Worm (Caenorhabditis elegans): Measurements from ENCODE around the gene K07G6.1.

The K07G6.1 gene

ce11 chrII:1741248-1741647, at the start of gene K07G6.1:
Gene K07G6.1, plus strand, starts transcription at chrII:1741548.
- TF ChIP-seq nhr-23 (tag; optimal IDR thresholded peaks at IDR 0.05) (no peak), unc-39 (tag; optimal IDR thresholded peaks at IDR 0.05) (no peak), ceh-9 (tag; optimal IDR thresholded peaks at IDR 0.05) (no peak), ama-1 (optimal IDR thresholded peaks at IDR 0.05) (no peak), hmg-11 (tag; optimal IDR thresholded peaks at IDR 0.05) (no peak), nhr-28 (tag; optimal IDR thresholded peaks at IDR 0.05) (no peak), fos-1 (tag; optimal IDR thresholded peaks at IDR 0.05) (no peak), R02D3.7 (tag; optimal IDR thresholded peaks at IDR 0.05) (no peak), ceh-16 (tag; optimal IDR thresholded peaks at IDR 0.05) (no peak), nfya-1 (tag; optimal IDR thresholded peaks at IDR 0.05; ENCODE audit: insufficient read depth) (no peak), elt-1 (tag; optimal IDR thresholded peaks at IDR 0.05) (no peak)

- TF ChIP-seq mdl-1 (tag; optimal IDR thresholded peaks at IDR 0.05) (no peak), nhr-67 (tag; optimal IDR thresholded peaks at IDR 0.05) (no peak)
Measured at ce11 chrII:1692827-1693226, 48.5 kb upstream of the K07G6.1 start, which contains the start of gene fbxc-21. Gene fbxc-21, minus strand, starts transcription at chrII:1692927.

- TF ChIP-seq pqm-1 (tag; optimal IDR thresholded peaks at IDR 0.05) = no peak
- TF ChIP-seq fkh-2 (tag; optimal IDR thresholded peaks at IDR 0.05) = no peak
- TF ChIP-seq unc-39 (tag; optimal IDR thresholded peaks at IDR 0.05) = no peak
- TF ChIP-seq eor-1 (tag; optimal IDR thresholded peaks at IDR 0.05) = no peak
- no peak for TF ChIP-seq nhr-77 (tag; optimal IDR thresholded peaks at IDR 0.05)
- TF ChIP-seq egl-27 (tag; optimal IDR thresholded peaks at IDR 0.05) = no peak
- TF ChIP-seq lsy-12 (tag; optimal IDR thresholded peaks at IDR 0.05) = no peak
- no peak for TF ChIP-seq nhr-25 (tag; optimal IDR thresholded peaks at IDR 0.05)
- no peak for TF ChIP-seq nfya-1 (tag; optimal IDR thresholded peaks at IDR 0.05; ENCODE audit: insufficient read depth)
- no peak for TF ChIP-seq lin-39 (tag; optimal IDR thresholded peaks at IDR 0.05)
- TF ChIP-seq ceh-28 (tag; optimal IDR thresholded peaks at IDR 0.05) = no peak
- TF ChIP-seq tbx-2 (tag; optimal IDR thresholded peaks at IDR 0.05) = no peak
- no peak for TF ChIP-seq ceh-16 (tag; optimal IDR thresholded peaks at IDR 0.05)
- TF ChIP-seq ztf-11 (tag; optimal IDR thresholded peaks at IDR 0.05) = no peak
- TF ChIP-seq ceh-82 (tag; optimal IDR thresholded peaks at IDR 0.05) = no peak
- no peak for TF ChIP-seq fos-1 (tag; optimal IDR thresholded peaks at IDR 0.05)
- no peak for TF ChIP-seq elt-3 (tag; optimal IDR thresholded peaks at IDR 0.05)
Measured at ce11 chrII:1694530-1694929, 46.8 kb upstream of the K07G6.1 start, which contains the start of gene fbxc-26. Gene fbxc-26, minus strand, starts transcription at chrII:1694630.

- TF ChIP-seq nhr-11 (tag; optimal IDR thresholded peaks at IDR 0.05) = no peak
- TF ChIP-seq nhr-25 (tag; optimal IDR thresholded peaks at IDR 0.05) = no peak
- no peak for TF ChIP-seq tbx-2 (tag; optimal IDR thresholded peaks at IDR 0.05)
- no peak for TF ChIP-seq mml-1 (tag; optimal IDR thresholded peaks at IDR 0.05)
- no peak for TF ChIP-seq egl-27 (tag; optimal IDR thresholded peaks at IDR 0.05)
- TF ChIP-seq nhr-23 (tag; optimal IDR thresholded peaks at IDR 0.05) = no peak
- no peak for TF ChIP-seq pha-4 (tag; optimal IDR thresholded peaks at IDR 0.05)
- TF ChIP-seq skn-1 (tag; optimal IDR thresholded peaks at IDR 0.05) = no peak
- TF ChIP-seq nhr-43 (tag; optimal IDR thresholded peaks at IDR 0.05; ENCODE audit: poor library complexity, severe bottlenecking) = no peak
- TF ChIP-seq ceh-9 (tag; optimal IDR thresholded peaks at IDR 0.05) = no peak
- no peak for TF ChIP-seq ceh-16 (tag; optimal IDR thresholded peaks at IDR 0.05)
- no peak for TF ChIP-seq fkh-10 (GFP tag; optimal IDR thresholded peaks at IDR 0.05)
- TF ChIP-seq ama-1 (optimal IDR thresholded peaks at IDR 0.05) = no peak
- TF ChIP-seq eor-1 (tag; optimal IDR thresholded peaks at IDR 0.05) = no peak
- TF ChIP-seq unc-62 (GFP tag; optimal IDR thresholded peaks at IDR 0.05) = no peak
- TF ChIP-seq fos-1 (tag; optimal IDR thresholded peaks at IDR 0.05) = no peak
- no peak for TF ChIP-seq unc-39 (tag; optimal IDR thresholded peaks at IDR 0.05)
- no peak for TF ChIP-seq mdl-1 (tag; optimal IDR thresholded peaks at IDR 0.05)
- no peak for TF ChIP-seq nhr-67 (tag; optimal IDR thresholded peaks at IDR 0.05)
Measured at ce11 chrII:1695861-1696260, 45.5 kb upstream of the K07G6.1 start, which contains the start of gene F58E1.13. Gene F58E1.13, minus strand, starts transcription at chrII:1695872.

ce11 chrII:1703363-1703762, 38.0 kb upstream of the K07G6.1 start, which contains the start of gene fbxb-47:
Gene fbxb-47, minus strand, starts transcription at chrII:1703463.
- no peak for TF ChIP-seq nfya-1 (tag; optimal IDR thresholded peaks at IDR 0.05; ENCODE audit: insufficient read depth)
- no peak for TF ChIP-seq ceh-9 (tag; optimal IDR thresholded peaks at IDR 0.05)
- no peak for TF ChIP-seq nhr-237 (tag; optimal IDR thresholded peaks at IDR 0.05)
- TF ChIP-seq egl-5 (tag; optimal IDR thresholded peaks at IDR 0.05) = no peak
- no peak for TF ChIP-seq zag-1 (tag; optimal IDR thresholded peaks at IDR 0.05)
- no peak for TF ChIP-seq pha-4 (tag; optimal IDR thresholded peaks at IDR 0.05)
- TF ChIP-seq mml-1 (tag; optimal IDR thresholded peaks at IDR 0.05) = no peak
- no peak for TF ChIP-seq ztf-4 (tag; optimal IDR thresholded peaks at IDR 0.05)
- TF ChIP-seq ZK546.5 (tag; optimal IDR thresholded peaks at IDR 0.05) = no peak
- no peak for TF ChIP-seq ceh-16 (tag; optimal IDR thresholded peaks at IDR 0.05)
- no peak for TF ChIP-seq lin-39 (tag; optimal IDR thresholded peaks at IDR 0.05)
- TF ChIP-seq fkh-2 (tag; optimal IDR thresholded peaks at IDR 0.05) = no peak
- TF ChIP-seq ceh-28 (tag; optimal IDR thresholded peaks at IDR 0.05) = no peak
- TF ChIP-seq daf-12 (tag; optimal IDR thresholded peaks at IDR 0.05) = no peak
